Fruit fly (Drosophila melanogaster) whole organism, larva: ENCODE measurements around the gene Elal.

Experiments
- noc ChIP-seq: fragments of 200-800 bp; sonication (Bioruptor generic); optimal IDR thresholded peaks from 3 replicates; lab custom pipeline; 2019; ENCODE audit warnings: missing biosample characterization, mild to moderate bottlenecking, missing genetic modification characterization, moderate library complexity

Elal gene

DNA sequence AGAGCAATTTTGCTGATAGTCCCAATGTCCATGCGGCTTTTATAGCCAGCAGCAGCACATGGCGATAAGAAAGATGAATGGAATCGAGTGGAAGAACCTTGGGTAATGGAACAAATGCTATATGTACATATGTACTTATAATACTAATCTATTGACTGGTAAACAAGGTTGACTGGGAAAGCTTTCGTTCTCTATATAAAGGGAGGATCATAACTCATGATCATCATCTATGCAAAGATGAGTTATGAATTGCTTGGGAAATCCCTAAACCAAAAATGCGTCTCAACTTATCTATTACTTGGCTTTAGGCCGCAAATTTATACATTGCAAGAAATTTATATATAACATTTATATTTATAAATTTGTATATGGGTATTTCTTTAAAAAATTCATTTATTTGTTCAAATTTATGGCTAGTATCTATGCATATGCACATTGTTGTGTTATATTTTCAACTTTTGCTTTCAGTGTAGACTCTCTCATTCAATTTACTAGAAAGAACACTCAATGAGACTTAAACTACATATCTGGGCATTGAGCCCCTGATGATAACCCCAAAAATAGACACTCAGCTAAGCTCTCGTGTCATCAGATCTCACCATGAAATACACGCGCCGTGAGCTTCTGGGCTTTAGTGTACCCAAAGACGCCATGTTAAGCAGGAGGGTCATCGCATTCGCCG, at the start of gene Elal, which contains the start of gene Srg1:
Elal (plus strand) TSS at position 632 of the 682 bp plus-strand sequence.
Srg1 (minus strand) TSS at position 14 of the 682 bp plus-strand sequence.
- peak; percentile 83 for TF ChIP-seq noc (tag; lab: Kevin White, UChicago)

DNA sequence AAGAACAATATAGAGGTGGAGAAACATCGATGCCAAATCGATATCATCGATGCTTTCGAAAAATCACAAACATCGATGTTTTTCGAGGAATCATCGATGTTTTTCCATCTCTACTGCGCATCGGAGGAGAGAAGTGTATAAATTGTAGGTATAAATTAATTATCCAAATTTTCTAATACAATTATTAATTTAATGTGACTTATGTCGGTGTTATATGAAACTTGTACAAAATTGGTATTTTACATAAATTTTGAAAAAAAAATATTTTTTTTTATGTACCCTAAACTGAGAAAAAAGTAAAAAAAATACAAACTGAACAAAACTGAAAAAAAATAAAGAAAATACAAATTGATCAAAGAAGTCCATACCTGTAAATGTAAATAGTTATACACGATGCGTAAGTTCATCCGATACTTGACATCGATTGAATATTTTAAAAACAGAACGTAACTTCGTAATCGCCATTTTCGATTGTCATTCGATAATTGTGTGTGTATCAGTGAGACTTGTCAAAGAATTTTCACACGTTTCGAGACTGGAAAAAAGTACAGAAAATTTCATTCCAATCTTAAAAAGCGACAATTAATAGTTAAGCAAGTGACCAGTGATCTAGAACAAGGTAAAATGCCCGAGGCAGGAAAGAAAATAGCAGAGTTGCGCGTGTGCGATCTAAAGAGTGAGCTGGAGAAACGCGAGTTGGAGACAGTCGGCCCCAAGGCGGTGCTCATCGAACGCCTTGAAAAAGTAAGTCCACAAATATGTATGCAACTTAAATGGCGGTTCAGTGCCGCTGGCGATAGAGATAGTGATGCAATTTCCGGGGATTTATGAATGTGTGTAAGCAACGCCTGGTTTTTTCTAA, 47.9 kb upstream of the Elal start, which contains the start of the genes CG5808 and Saf-B:
CG5808 (minus strand) TSS at position 15 of the 862 bp plus-strand sequence.
Saf-B (plus strand) TSS at position 472 of the 862 bp plus-strand sequence.
- TF ChIP-seq noc (tag; lab: Kevin White, UChicago): no peak

DNA sequence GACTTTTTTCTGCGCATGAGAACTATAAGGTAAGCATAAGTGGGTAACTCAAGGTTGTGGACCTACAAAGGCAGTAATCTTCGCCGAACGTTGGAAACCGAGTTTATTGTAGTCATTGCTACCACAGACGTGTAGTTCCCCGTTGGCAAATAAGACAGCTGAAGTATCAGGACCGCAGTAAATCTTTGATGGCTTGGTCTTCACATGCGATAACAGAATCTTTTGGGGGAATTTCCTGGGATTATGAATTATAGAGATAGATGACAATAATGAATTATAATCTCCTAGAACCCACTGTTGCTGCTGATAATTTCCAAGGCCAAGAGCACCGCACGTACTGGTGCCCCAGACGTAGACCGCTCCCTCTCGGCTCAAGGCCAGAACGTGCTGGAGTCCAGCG, 42.1 kb upstream of the Elal start:
- TF ChIP-seq noc (tag; lab: Kevin White, UChicago): no peak

- no peak for TF ChIP-seq noc (tag; lab: Kevin White, UChicago)
Observed at dm6 chr3R:24825548-24825947, 39.6 kb upstream of the Elal start, which contains the start of gene niki. Gene niki (minus strand): TSS chr3R:24825648.

dm6 chr3R:24828234-24828633, 36.9 kb upstream of the Elal start, which contains the start of gene RabX4:
Gene RabX4 (minus strand): TSS chr3R:24828409.
- no peak for TF ChIP-seq noc (tag; lab: Kevin White, UChicago)

DNA sequence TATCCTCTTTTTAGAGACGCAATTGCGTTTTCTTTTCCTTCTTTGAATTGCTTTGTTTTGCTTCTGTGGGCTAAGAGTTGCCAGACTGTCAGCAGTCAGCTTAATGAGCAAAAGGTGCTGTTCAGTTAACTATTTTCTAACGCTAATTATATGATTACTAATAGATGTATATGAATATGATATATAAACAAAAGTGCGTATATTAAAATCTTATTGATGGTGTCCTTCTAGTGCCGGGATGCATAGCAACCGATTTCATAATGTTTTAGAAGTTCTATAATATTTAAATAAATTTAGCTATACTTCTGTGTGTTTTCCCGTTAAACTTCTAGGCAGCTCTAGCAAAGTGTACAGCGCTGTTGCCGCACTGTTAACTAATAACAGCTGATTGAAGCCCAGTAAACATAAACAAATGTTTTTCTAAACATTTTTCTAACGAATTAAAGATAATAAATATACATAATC, 35.2 kb upstream of the Elal start, which contains the start of the genes Kaz and CG43273:
Kaz (minus strand) TSS at position 73 of the 465 bp plus-strand sequence.
CG43273 (plus strand) TSS at position 415 of the 465 bp plus-strand sequence.
- TF ChIP-seq noc (tag; lab: Kevin White, UChicago): no peak

dm6 chr3R:24833652-24834051, 31.5 kb upstream of the Elal start, which contains the start of gene sosie:
Gene sosie (plus strand): TSS chr3R:24833952.
- no peak for TF ChIP-seq noc (tag; lab: Kevin White, UChicago)

DNA sequence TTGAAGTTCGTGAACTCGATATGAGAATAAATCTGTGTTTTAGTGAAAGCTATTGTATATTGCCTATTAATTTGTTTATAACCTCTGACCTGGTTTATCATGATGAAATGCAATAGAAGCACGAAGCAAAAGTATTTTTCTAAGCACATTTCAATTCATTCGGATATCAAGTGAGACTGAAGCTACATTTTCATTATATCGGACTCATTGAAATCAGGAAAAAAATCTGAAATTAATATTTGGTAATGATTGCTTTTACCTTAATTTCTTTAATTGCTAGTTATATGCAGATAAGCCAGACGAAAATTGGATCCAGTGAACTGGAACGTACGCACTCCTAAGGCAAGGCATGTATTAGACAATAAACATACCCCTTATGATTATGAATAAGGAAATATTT, 24.1 kb upstream of the Elal start, which contains the start of gene CG33658:
CG33658 (minus strand) TSS at position 101 of the 400 bp plus-strand sequence.
- TF ChIP-seq noc (tag; lab: Kevin White, UChicago): no peak

DNA sequence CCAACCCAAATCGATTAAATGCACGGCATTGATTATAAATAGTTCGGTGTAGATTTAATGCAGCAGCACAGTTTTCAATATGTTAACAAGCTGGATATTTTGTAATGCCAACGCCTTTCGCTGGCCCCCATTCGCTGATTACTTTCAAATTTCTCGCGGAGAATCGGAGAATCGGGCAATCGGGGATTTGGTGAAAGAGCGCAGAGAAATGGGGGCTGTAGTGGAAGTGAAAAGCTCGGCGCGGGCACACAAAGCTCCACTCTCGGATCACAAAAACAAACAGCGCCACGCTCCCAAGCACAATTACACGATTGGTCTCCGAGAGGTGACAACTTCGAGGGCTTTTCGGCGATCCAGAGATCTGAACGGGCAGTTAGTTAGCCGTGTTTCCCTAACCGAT, 23.5 kb upstream of the Elal start, which contains the start of gene Esp:
Esp (plus strand) TSS at position 301 of the 400 bp plus-strand sequence.
- no peak for TF ChIP-seq noc (tag; lab: Kevin White, UChicago)

dm6 chr3R:24845148-24845547, 20.0 kb upstream of the Elal start:
- TF ChIP-seq noc (tag; lab: Kevin White, UChicago): peak; percentile 56

DNA sequence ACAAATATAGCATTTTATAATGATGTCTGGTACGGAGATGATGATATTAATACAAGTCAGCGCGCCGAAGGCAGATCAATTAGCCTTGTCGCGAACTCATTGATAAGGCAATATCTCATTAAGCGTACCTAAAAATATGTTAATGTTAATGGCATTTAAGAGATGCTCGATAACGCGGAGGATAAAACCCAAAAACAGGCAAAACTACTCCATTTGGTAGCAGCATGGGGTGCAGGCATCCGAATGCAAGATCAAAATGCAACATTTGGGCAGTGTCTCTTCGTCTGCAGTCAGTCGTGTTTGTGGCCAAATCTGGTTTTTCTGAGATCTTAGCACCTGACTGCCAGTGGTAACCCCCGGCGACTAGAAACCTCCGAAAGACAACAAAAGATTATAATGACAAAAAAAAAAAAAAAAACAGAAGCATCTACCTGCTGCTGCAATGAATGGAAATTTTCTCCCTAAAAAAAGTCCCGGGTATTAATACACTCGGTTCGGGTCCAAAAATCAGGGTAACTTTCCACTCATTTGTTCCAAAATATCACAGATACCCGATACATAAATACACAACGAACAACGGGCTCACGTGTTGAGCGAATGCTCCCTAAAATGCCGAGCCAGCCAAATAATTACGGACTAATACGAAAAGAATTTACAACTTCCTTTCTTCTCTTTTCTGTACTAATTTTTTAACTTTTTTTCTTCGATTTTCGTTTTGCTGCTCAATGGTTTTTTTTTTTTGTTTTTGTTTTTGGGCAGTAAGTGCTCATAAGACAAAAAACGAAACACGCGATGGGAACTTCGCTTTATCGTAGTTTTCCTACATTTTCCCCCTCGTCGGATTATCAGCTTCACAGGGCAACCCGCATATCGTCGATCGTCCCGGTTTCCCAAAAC, 18.9 kb upstream of the Elal start:
- TF ChIP-seq noc (tag; lab: Kevin White, UChicago): no peak

DNA sequence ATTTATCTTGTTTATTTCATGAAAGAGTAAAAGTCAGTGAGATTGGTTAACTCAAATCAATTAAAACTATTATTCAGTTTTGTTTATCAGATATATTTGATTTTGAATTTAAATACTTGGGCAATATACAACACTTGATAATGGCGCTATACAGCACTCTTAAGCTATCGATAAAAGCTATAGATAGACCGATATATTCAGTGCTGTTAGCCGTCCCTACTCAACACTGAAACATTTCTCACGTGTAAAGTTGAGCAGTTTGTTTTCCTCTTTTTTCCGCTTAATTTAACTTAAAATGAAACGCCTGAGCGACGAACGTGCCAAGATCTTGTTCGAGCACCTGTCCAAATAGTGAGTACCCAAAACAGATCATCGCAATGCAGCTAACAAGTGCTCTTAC, 14.7 kb upstream of the Elal start, which contains the start of gene CG7006:
CG7006 (plus strand) TSS at position 208 of the 400 bp plus-strand sequence.
- TF ChIP-seq noc (tag; lab: Kevin White, UChicago): no peak

DNA sequence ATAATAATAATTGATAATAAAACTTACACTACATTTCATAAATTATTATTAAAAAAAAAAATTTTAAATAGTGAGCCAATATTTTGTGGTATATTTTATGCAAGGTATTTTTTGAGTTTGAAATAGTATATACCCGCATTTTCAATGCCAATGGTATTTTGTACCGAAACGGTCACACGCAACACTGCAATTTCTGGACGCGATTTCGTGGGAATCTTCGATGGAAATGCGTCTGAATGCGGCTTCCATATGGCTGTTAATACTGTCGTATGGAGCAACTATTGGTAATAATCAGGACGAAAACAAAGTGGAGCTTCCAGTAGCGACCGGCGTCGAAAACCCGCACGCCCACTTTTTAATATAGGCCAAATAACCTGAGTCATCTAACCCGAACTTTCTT, 13.7 kb upstream of the Elal start, which contains the start of gene Nct:
Nct (plus strand) TSS at position 173 of the 400 bp plus-strand sequence.
- no peak for TF ChIP-seq noc (tag; lab: Kevin White, UChicago)

DNA sequence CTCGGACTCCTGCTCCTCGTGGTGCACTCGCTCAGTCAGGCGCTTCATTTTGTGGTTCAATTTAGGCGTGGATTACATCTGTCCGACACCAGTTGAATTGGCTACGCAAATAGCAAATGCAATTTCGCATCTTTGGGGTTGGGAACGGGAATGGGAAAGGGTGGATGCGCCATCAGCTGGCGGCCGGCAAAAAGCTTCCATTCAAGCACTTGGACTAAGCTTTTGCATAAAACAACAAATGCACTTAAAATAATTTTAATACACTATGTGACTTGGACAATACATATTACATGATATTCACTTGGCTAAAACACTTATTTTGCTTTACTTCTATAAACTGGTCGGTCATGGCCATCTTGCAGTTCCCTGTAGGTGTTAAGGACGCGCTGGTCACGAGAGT, 9.0 kb upstream of the Elal start, which contains the start of gene HDAC11:
HDAC11 (minus strand) TSS at position 101 of the 400 bp plus-strand sequence.
- no peak for TF ChIP-seq noc (tag; lab: Kevin White, UChicago)
